Worm (Caenorhabditis elegans) whole organism, midembryonic: Measurements from ENCODE around the gene lgc-7.

Experiments used
- T22C8.4 ChIP-seq: fragments of 200-800 bp; sonication (Bioruptor generic); IDR thresholded peaks from 2 replicates; pipeline ENCODE4 v1.3.6; 2022; ENCODE audit warnings: missing genetic modification characterization, missing compliant biosample characterization
- cog-1 ChIP-seq: sonication (generic microtip); optimal IDR thresholded peaks from 2 replicates; lab custom pipeline; 2016; ENCODE audit warnings: missing genetic modification characterization, missing compliant biosample characterization
- flt-1 ChIP-seq: fragments of 200-800 bp; sonication (Bioruptor generic); IDR thresholded peaks from 2 replicates; pipeline ENCODE4 v1.3.6; 2022; ENCODE audit warnings: missing genetic modification characterization, missing compliant biosample characterization
- klf-2 ChIP-seq: fragments of 200-800 bp; sonication (Bioruptor generic); conservative IDR thresholded peaks from 2 replicates; pipeline ENCODE4 v1.3.6; 2022; ENCODE audit warnings: missing genetic modification reagents, missing genetic modification characterization, missing compliant biosample characterization
- med-1 ChIP-seq: sonication (generic microtip); optimal IDR thresholded peaks from 2 replicates; lab custom pipeline; 2017; ENCODE audit warnings: missing genetic modification characterization, mild to moderate bottlenecking, missing compliant biosample characterization, antibody characterized with exemption, missing genetic modification reagents; ENCODE audit not compliant: insufficient read depth
- ref-1 ChIP-seq: fragments of 200-800 bp; sonication (Bioruptor generic); conservative IDR thresholded peaks from 2 replicates; pipeline ENCODE4 v1.3.6; 2022; ENCODE audit warnings: missing genetic modification reagents, missing genetic modification characterization, missing compliant biosample characterization
- tab-1 ChIP-seq: fragments of 200-800 bp; sonication (Bioruptor generic); IDR thresholded peaks from 2 replicates; pipeline ENCODE4 v1.3.6; 2022; ENCODE audit warnings: missing genetic modification characterization, missing compliant biosample characterization
- ztf-23 ChIP-seq: fragments of 200-800 bp; sonication (Bioruptor generic); IDR thresholded peaks from 2 replicates; pipeline ENCODE4 v1.3.6; 2022; ENCODE audit warnings: missing genetic modification reagents, missing genetic modification characterization, missing compliant biosample characterization
- ztf-29 ChIP-seq: fragments of 200-800 bp; sonication (Bioruptor generic); IDR thresholded peaks from 2 replicates; pipeline ENCODE4 v1.3.6; 2022; ENCODE audit warnings: missing genetic modification reagents, missing genetic modification characterization, missing compliant biosample characterization

lgc-7 gene

DNA sequence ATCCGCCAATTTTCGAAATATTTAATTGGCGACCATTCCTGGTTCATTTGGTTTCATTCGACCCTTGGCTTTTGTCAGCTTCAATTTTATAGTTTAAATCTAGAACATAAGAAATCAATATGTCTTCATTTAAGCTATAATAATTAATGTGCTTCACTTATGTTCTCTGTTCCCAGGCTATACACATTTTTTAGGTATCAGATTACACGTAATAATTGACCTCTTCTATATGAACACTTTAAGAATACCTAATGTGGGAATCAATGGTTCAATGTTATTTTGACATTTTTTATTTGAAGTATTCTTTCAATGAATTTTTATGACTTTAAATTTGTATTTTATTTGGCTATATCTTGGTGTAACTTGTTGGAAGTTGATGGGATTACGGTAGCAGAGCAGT, at the start of gene lgc-7:
Gene lgc-7 (plus strand): TSS at position 301 of the 400 bp plus-strand sequence.
- TF ChIP-seq ref-1 (GFP tag; lab: Robert Waterston, UW) (no peak), ztf-29 (GFP tag; lab: Robert Waterston, UW) (no peak), cog-1 (tag; lab: Kevin White, UChicago) (no peak), med-1 (GFP tag; lab: Kevin White, UChicago) (no peak), T22C8.4 (no peak), flt-1 (no peak), tab-1 (GFP tag; lab: Robert Waterston, UW) (no peak), klf-2 (GFP tag; lab: Robert Waterston, UW) (no peak), ztf-23 (GFP tag; lab: Robert Waterston, UW) (no peak)

DNA sequence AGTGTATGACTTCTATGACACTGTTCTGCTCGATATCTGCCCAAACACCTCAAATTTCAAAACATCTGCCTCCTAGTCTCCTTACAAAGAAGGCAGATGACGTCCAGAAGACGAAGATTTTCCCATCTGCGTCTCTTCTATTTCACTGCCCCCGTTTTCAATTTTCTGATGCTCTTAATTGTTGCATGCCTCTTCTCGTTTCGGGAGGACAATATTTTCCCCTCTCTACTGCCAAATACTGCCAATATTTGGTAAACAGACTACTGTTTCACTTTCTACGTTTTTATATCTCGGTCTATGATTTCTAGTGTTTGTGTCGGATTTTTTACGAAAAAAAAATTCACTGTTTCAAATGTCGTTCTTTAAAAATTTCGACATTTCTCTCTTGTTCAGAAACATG, 48.0 kb upstream of the lgc-7 start:
- TF ChIP-seq ztf-29 (GFP tag; lab: Robert Waterston, UW) (no peak), cog-1 (tag; lab: Kevin White, UChicago) (no peak), T22C8.4 (no peak), ref-1 (GFP tag; lab: Robert Waterston, UW) (no peak), tab-1 (GFP tag; lab: Robert Waterston, UW) (no peak), ztf-23 (GFP tag; lab: Robert Waterston, UW) (no peak), klf-2 (GFP tag; lab: Robert Waterston, UW) (no peak), med-1 (GFP tag; lab: Kevin White, UChicago) (no peak), flt-1 (no peak)

DNA sequence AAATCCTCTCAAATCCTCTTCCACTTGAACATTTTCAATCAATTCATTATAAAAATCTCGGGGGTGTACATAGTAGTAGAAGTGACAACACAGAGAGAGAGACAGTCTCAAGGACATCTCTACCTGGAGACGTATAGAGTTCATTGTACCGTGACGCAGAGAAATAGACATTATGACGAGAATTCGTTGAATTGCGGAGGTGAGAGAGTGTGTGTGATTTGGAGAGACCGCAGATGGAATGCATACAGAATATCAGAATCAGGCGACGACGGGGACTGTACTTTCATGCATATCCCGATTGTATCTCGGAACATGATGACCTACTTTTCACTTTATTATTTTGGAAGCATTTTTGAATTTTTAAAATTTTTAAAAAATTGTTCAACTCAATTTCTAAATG, 33.6 kb upstream of the lgc-7 start:
- no peak for TF ChIP-seq ztf-23 (GFP tag; lab: Robert Waterston, UW)
- peak; percentile 8 for TF ChIP-seq cog-1 (tag; lab: Kevin White, UChicago)
- TF ChIP-seq T22C8.4, result no peak
- TF ChIP-seq klf-2 (GFP tag; lab: Robert Waterston, UW), result no peak
- TF ChIP-seq flt-1, result no peak

DNA sequence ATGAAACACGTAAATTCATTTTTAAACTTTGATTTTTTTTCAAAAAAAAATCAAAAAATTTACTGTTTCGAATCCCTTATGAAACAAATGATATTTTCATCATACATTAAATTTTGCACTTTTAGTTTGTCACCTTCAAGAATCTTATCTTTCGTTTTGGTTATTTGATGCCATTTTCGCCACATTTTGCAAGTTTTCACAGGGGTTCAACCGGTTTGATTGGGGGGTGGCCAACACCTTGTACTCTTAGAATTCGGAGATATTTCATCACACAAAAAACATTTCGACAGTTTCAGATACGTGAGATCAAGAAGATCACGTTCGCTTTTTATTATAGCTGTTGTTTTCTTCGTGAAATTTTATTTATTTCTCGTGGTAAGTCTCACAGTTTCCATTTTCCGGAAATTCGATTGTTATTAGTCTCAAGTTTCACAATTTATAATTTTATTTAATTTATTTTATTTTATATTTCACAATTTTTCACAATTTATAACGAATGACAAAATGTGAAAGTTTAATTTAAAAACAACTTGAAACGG, 32.2 kb upstream of the lgc-7 start, which contains the start of gene Y57G11C.31:
Gene Y57G11C.31 (plus strand): TSS at position 276 of the 539 bp plus-strand sequence.
- no peak for TF ChIP-seq ztf-29 (GFP tag; lab: Robert Waterston, UW)
- TF ChIP-seq tab-1 (GFP tag; lab: Robert Waterston, UW), result no peak
- TF ChIP-seq ztf-23 (GFP tag; lab: Robert Waterston, UW), result no peak
- TF ChIP-seq klf-2 (GFP tag; lab: Robert Waterston, UW), result no peak
- no peak for TF ChIP-seq cog-1 (tag; lab: Kevin White, UChicago)
- no peak for TF ChIP-seq T22C8.4
- no peak for TF ChIP-seq flt-1
- TF ChIP-seq med-1 (GFP tag; lab: Kevin White, UChicago), result no peak
- no peak for TF ChIP-seq ref-1 (GFP tag; lab: Robert Waterston, UW)

DNA sequence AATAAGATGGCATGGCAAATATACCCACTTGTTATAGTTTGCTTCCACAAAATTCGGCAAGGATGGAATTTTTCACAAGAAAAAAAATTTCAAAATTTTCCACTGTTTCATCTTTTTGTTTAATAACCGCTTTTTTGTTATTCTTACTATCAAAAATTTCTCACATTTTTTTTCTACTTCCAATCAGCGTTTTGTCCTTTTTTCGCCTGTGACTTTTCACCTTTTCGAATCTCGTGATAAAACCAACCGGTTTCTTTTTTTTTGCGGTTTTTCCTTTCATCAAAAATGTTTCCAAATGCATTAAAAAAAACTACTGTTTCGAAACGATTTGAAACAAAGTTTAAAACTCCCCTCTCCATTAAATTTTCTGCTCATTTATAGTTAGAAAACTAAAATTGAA, 30.3 kb upstream of the lgc-7 start:
- TF ChIP-seq klf-2 (GFP tag; lab: Robert Waterston, UW) (no peak), tab-1 (GFP tag; lab: Robert Waterston, UW) (no peak), ref-1 (GFP tag; lab: Robert Waterston, UW) (no peak), ztf-29 (GFP tag; lab: Robert Waterston, UW) (no peak), flt-1 (no peak), ztf-23 (GFP tag; lab: Robert Waterston, UW) (no peak), med-1 (GFP tag; lab: Kevin White, UChicago) (no peak), T22C8.4 (no peak), cog-1 (tag; lab: Kevin White, UChicago) (no peak)

DNA sequence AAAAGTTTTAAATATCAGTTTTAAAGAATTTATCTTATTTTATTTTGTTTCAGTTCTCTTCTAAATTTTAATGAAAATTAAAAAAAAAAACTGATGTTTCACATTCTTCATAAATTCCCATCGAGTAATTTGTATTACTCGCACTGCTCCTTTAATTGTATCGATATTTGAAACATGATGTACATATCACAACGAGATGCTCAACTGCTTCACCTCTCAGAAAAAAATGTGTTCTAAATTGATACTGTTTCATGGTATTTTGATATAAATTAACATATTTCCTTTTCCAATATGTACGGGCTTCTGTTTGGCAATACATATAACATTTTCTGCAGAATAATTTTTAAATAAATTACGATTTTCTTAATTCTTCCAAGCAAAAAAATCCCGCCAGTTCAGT, 21.7 kb upstream of the lgc-7 start:
- TF ChIP-seq cog-1 (tag; lab: Kevin White, UChicago) (no peak), ztf-29 (GFP tag; lab: Robert Waterston, UW) (no peak), ref-1 (GFP tag; lab: Robert Waterston, UW) (no peak), med-1 (GFP tag; lab: Kevin White, UChicago) (no peak), T22C8.4 (no peak), flt-1 (no peak), ztf-23 (GFP tag; lab: Robert Waterston, UW) (no peak)

DNA sequence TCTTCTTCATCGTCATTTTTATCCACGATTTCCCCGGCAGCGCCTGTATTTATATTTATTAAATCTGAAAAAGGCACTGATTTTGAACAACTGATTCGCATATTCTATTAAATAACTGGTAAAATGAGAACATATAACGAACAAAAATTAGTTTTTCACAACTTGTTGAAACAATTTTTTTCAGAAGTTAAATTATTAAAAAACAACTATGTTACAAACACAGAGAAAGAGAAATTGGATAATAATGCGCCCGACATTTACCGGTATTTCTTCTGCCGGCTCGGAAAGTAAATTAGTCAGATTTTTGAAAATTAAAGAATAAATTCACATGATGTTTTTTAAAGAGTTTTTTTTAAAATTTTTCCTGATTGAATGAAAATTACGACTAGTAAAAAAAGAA, 9.5 kb upstream of the lgc-7 start, which contains the start of gene haf-8:
Gene haf-8 (minus strand): TSS at position 101 of the 400 bp plus-strand sequence.
- no peak for TF ChIP-seq flt-1
- no peak for TF ChIP-seq ref-1 (GFP tag; lab: Robert Waterston, UW)
- no peak for TF ChIP-seq cog-1 (tag; lab: Kevin White, UChicago)
- no peak for TF ChIP-seq T22C8.4
- no peak for TF ChIP-seq med-1 (GFP tag; lab: Kevin White, UChicago)
- no peak for TF ChIP-seq tab-1 (GFP tag; lab: Robert Waterston, UW)
- no peak for TF ChIP-seq ztf-23 (GFP tag; lab: Robert Waterston, UW)
- no peak for TF ChIP-seq klf-2 (GFP tag; lab: Robert Waterston, UW)
- TF ChIP-seq ztf-29 (GFP tag; lab: Robert Waterston, UW), result no peak

DNA sequence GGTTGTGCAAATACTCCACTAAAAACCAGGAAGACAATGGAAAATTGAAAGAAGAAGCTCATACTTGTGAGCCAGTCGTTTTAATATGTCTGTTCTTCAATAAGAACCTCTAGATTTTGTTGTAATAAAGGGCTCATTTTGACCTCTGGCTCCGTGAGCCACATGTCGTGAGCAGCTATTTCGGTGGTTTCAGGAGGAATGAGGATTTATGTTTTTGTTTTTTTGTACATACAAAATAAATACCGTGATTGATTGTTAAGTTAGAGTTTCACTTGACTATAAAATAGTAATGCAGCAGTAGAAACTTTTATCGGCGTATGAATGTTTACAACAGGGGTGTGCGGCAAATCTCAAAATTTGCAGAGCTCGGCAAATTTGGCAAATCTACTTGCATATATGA, 5.2 kb upstream of the lgc-7 start, which contains the start of gene Y57G11C.40:
Gene Y57G11C.40 (minus strand): TSS at position 101 of the 400 bp plus-strand sequence.
- TF ChIP-seq ztf-23 (GFP tag; lab: Robert Waterston, UW) (no peak), flt-1 (no peak), med-1 (GFP tag; lab: Kevin White, UChicago) (no peak), T22C8.4 (no peak), klf-2 (GFP tag; lab: Robert Waterston, UW) (no peak), ztf-29 (GFP tag; lab: Robert Waterston, UW) (no peak), cog-1 (tag; lab: Kevin White, UChicago) (no peak), tab-1 (GFP tag; lab: Robert Waterston, UW) (no peak), ref-1 (GFP tag; lab: Robert Waterston, UW) (no peak)

DNA sequence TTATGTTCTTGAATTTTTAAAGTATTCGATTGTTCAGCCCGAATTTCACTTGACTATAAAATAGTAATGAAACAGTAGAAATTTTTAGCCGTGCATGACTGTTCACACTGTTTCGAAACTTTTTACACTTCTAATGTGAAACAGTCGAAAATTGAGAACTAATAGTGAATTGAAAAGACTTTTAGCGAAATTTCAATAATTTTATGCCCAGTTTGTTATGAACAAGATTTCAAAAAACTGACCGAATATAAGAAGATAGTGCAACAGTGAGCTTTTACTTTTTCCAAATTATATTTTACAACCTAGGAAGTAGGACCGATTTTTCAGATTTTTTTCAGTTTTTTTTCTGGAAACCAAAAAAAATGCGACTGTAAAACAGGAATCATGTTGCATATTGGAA, 4.4 kb upstream of the lgc-7 start:
- TF ChIP-seq tab-1 (GFP tag; lab: Robert Waterston, UW) (no peak), klf-2 (GFP tag; lab: Robert Waterston, UW) (no peak), ref-1 (GFP tag; lab: Robert Waterston, UW) (no peak), med-1 (GFP tag; lab: Kevin White, UChicago) (no peak), T22C8.4 (no peak), ztf-23 (GFP tag; lab: Robert Waterston, UW) (no peak), cog-1 (tag; lab: Kevin White, UChicago) (no peak), ztf-29 (GFP tag; lab: Robert Waterston, UW) (no peak), flt-1 (no peak)
